Fruit fly (Drosophila melanogaster): ENCODE measurements around the gene Adh.

dm6 chr2L:14664361-14664760 is 49.0 kb downstream of the Adh start:
- TF ChIP-seq pan (optimal IDR thresholded peaks at IDR 0.05): no peak
- TF ChIP-seq usp (GFP tag; optimal IDR thresholded peaks at IDR 0.05): no peak
- TF ChIP-seq psq (optimal IDR thresholded peaks at IDR 0.05): no peak
- TF ChIP-seq Dll (optimal IDR thresholded peaks at IDR 0.05): no peak

Measured in whole organism.